Fruit fly (Drosophila melanogaster) whole organism, embryonic: ENCODE measurements around the gene me31B.

Experiments used
- Ada2b ChIP-seq: fragments of 200-800 bp; sonication (Bioruptor generic); IDR thresholded peaks from 2 replicates; pipeline ENCODE4 v1.3.6; 2022; ENCODE audit warnings: missing biosample characterization, missing genetic modification characterization
- Antp ChIP-seq: fragments of 200-800 bp; sonication (Bioruptor generic); optimal IDR thresholded peaks from 3 replicates; lab custom pipeline; 2016; ENCODE audit warnings: missing biosample characterization, missing genetic modification characterization
- CG11085 ChIP-seq: fragments of 200-800 bp; sonication (Bioruptor generic); IDR thresholded peaks from 2 replicates; pipeline ENCODE4 v1.3.6; 2022; ENCODE audit warnings: missing biosample characterization, missing genetic modification characterization
- CG12391 ChIP-seq: fragments of 200-800 bp; sonication (Bioruptor generic); optimal IDR thresholded peaks from 3 replicates; lab custom pipeline; 2018; ENCODE audit warnings: missing biosample characterization, mild to moderate bottlenecking, missing genetic modification characterization, moderate library complexity
- CG13296 ChIP-seq: fragments of 200-800 bp; sonication (Bioruptor generic); optimal IDR thresholded peaks from 3 replicates; lab custom pipeline; 2018; ENCODE audit warnings: missing biosample characterization, mild to moderate bottlenecking, missing genetic modification characterization
- CG14860 ChIP-seq: fragments of 200-800 bp; sonication (Bioruptor generic); IDR thresholded peaks from 3 replicates; pipeline ENCODE4 v1.3.6; 2022; ENCODE audit warnings: missing biosample characterization, missing genetic modification characterization; ENCODE audit not compliant: partially characterized antibody
- CG16813 ChIP-seq: fragments of 200-800 bp; sonication (Bioruptor generic); IDR thresholded peaks from 3 replicates; pipeline ENCODE4 v1.3.6; 2022; ENCODE audit warnings: missing biosample characterization, missing genetic modification characterization; ENCODE audit not compliant: partially characterized antibody
- CG2116 ChIP-seq: fragments of 200-800 bp; sonication (Bioruptor generic); optimal IDR thresholded peaks from 3 replicates; lab custom pipeline; 2018; ENCODE audit warnings: missing biosample characterization, mild to moderate bottlenecking, missing genetic modification characterization
- CG2129 ChIP-seq: fragments of 200-800 bp; sonication (Bioruptor generic); IDR thresholded peaks from 2 replicates; pipeline ENCODE4 v1.3.6; 2022; ENCODE audit warnings: missing biosample characterization, missing genetic modification characterization; ENCODE audit not compliant: partially characterized antibody
- CG33213 ChIP-seq: fragments of 200-800 bp; sonication (Bioruptor generic); optimal IDR thresholded peaks from 3 replicates; lab custom pipeline; 2016; ENCODE audit warnings: missing biosample characterization, missing genetic modification characterization
- CG34224 ChIP-seq: fragments of 200-800 bp; sonication (Bioruptor generic); IDR thresholded peaks from 3 replicates; pipeline ENCODE4 v1.3.6; 2022; ENCODE audit warnings: missing biosample characterization, missing genetic modification characterization; ENCODE audit not compliant: partially characterized antibody
- CG3726 ChIP-seq: fragments of 200-800 bp; sonication (Bioruptor generic); IDR thresholded peaks from 3 replicates; pipeline ENCODE4, ENCODE4 v1.3.6; 2022; ENCODE audit warnings: missing biosample characterization, missing genetic modification characterization
- CG42726 ChIP-seq: fragments of 200-800 bp; sonication (Bioruptor generic); IDR thresholded peaks from 2 replicates; pipeline ENCODE4 v1.3.6; 2022; ENCODE audit warnings: missing biosample characterization, missing genetic modification characterization; ENCODE audit not compliant: partially characterized antibody
- CG4282 ChIP-seq: fragments of 200-800 bp; sonication (Bioruptor generic); optimal IDR thresholded peaks from 2 replicates; lab custom pipeline; 2016; ENCODE audit warnings: missing biosample characterization, missing genetic modification characterization
- CG4404 ChIP-seq: fragments of 200-800 bp; sonication (Bioruptor generic); IDR thresholded peaks from 2 replicates; pipeline ENCODE4 v1.3.6; 2022; ENCODE audit warnings: missing biosample characterization, missing genetic modification characterization
- CG5245 ChIP-seq: fragments of 200-800 bp; sonication (Bioruptor generic); optimal IDR thresholded peaks from 3 replicates; lab custom pipeline; 2016; ENCODE audit warnings: missing biosample characterization, missing genetic modification characterization
- CG6254 ChIP-seq: fragments of 200-800 bp; sonication (Bioruptor generic); optimal IDR thresholded peaks from 3 replicates; lab custom pipeline; 2017; ENCODE audit warnings: mild to moderate bottlenecking, missing biosample characterization, missing genetic modification reagents, missing genetic modification characterization
- CG6791 ChIP-seq: fragments of 200-800 bp; sonication (Bioruptor generic); IDR thresholded peaks from 3 replicates; pipeline ENCODE4 v1.3.6; 2022; ENCODE audit warnings: missing biosample characterization, missing genetic modification characterization; ENCODE audit not compliant: partially characterized antibody
- CG9797 ChIP-seq: fragments of 200-800 bp; sonication (Bioruptor generic); optimal IDR thresholded peaks from 3 replicates; lab custom pipeline; 2018; ENCODE audit warnings: missing biosample characterization, mild to moderate bottlenecking, missing genetic modification characterization
- Camta ChIP-seq: fragments of 200-800 bp; sonication (Bioruptor generic); optimal IDR thresholded peaks from 2 replicates; lab custom pipeline; 2016; ENCODE audit warnings: missing biosample characterization, missing genetic modification characterization
- Fer2 ChIP-seq: fragments of 200-800 bp; sonication (Bioruptor generic); optimal IDR thresholded peaks from 2 replicates; lab custom pipeline; 2018; ENCODE audit warnings: missing biosample characterization, mild to moderate bottlenecking, missing genetic modification characterization, moderate library complexity
- HHEX ChIP-seq: fragments of 200-800 bp; sonication (Bioruptor generic); optimal IDR thresholded peaks from 3 replicates; lab custom pipeline; 2017; ENCODE audit warnings: missing biosample characterization, mild to moderate bottlenecking, missing genetic modification characterization, missing genetic modification reagents
- HLH4C ChIP-seq: fragments of 200-800 bp; sonication (Bioruptor generic); IDR thresholded peaks from 3 replicates; pipeline ENCODE4 v1.3.6; 2022; ENCODE audit warnings: missing biosample characterization, missing genetic modification characterization; ENCODE audit not compliant: partially characterized antibody
- HLHmδ ChIP-seq: fragments of 200-800 bp; sonication (Bioruptor generic); optimal IDR thresholded peaks from 2 replicates; lab custom pipeline; 2018; ENCODE audit warnings: missing biosample characterization, mild to moderate bottlenecking, missing genetic modification characterization, moderate library complexity
- Hand ChIP-seq: fragments of 200-800 bp; sonication (Bioruptor generic); optimal IDR thresholded peaks from 2 replicates; lab custom pipeline; 2017; ENCODE audit warnings: mild to moderate bottlenecking, missing biosample characterization, missing genetic modification reagents, missing genetic modification characterization
- Lhr ChIP-seq: fragments of 200-800 bp; sonication (Bioruptor generic); optimal IDR thresholded peaks from 3 replicates; lab custom pipeline; 2017; ENCODE audit warnings: mild to moderate bottlenecking, missing biosample characterization, missing genetic modification reagents, missing genetic modification characterization
- ac ChIP-seq: fragments of 200-800 bp; sonication (Bioruptor generic); optimal IDR thresholded peaks from 3 replicates; lab custom pipeline; 2017; ENCODE audit warnings: missing biosample characterization, mild to moderate bottlenecking, missing genetic modification characterization
- bsh ChIP-seq, 2 experiments: fragments of 200-800 bp; sonication (Bioruptor generic); optimal IDR thresholded peaks; 2 replicates each; lab custom pipeline; 2017 to 2018; ENCODE audit warnings: mild to moderate bottlenecking in 2 of 2, missing biosample characterization in 2 of 2, missing genetic modification characterization in 2 of 2, moderate library complexity in 1 of 2
- cwo ChIP-seq: fragments of 200-800 bp; sonication (Bioruptor generic); optimal IDR thresholded peaks from 3 replicates; lab custom pipeline; 2017; ENCODE audit warnings: missing biosample characterization, missing genetic modification characterization, mild to moderate bottlenecking, moderate library complexity, missing genetic modification reagents
- dan ChIP-seq: fragments of 200-800 bp; sonication (Bioruptor generic); IDR thresholded peaks from 2 replicates; pipeline ENCODE4 v1.3.6; 2022; ENCODE audit warnings: missing biosample characterization, missing genetic modification characterization
- dimm ChIP-seq: fragments of 200-800 bp; sonication (Bioruptor generic); IDR thresholded peaks from 2 replicates; pipeline ENCODE4 v1.3.6; 2022; ENCODE audit warnings: missing biosample characterization, missing genetic modification characterization
- dm ChIP-seq: fragments of 200-800 bp; sonication (Bioruptor generic); optimal IDR thresholded peaks from 3 replicates; lab custom pipeline; 2016; ENCODE audit warnings: missing biosample characterization, missing genetic modification characterization
- fd3F ChIP-seq: fragments of 200-800 bp; sonication (Bioruptor generic); optimal IDR thresholded peaks from 2 replicates; lab custom pipeline; 2018; ENCODE audit warnings: missing biosample characterization, mild to moderate bottlenecking, missing genetic modification characterization, moderate library complexity
- gfzf ChIP-seq: fragments of 200-800 bp; sonication (Bioruptor generic); optimal IDR thresholded peaks from 2 replicates; lab custom pipeline; 2016; ENCODE audit warnings: missing biosample characterization, mild to moderate bottlenecking, missing genetic modification characterization, moderate library complexity
- gro ChIP-seq: fragments of 200-800 bp; sonication (Bioruptor generic); optimal IDR thresholded peaks from 2 replicates; lab custom pipeline; 2016; ENCODE audit warnings: missing biosample characterization, missing genetic modification characterization
- hbn ChIP-seq: fragments of 200-800 bp; sonication (Bioruptor generic); IDR thresholded peaks from 2 replicates; pipeline ENCODE4 v1.3.6; 2022; ENCODE audit warnings: missing biosample characterization, missing genetic modification characterization; ENCODE audit not compliant: partially characterized antibody
- inv ChIP-seq: fragments of 200-800 bp; sonication (Bioruptor generic); IDR thresholded peaks from 2 replicates; pipeline ENCODE4 v1.3.6; 2022; ENCODE audit warnings: missing biosample characterization, missing genetic modification characterization; ENCODE audit not compliant: partially characterized antibody
- kni ChIP-seq: fragments of 200-800 bp; sonication (Bioruptor generic); optimal IDR thresholded peaks from 3 replicates; lab custom pipeline; 2017; ENCODE audit warnings: mild to moderate bottlenecking, missing biosample characterization, missing genetic modification reagents, missing genetic modification characterization
- knrl ChIP-seq: fragments of 200-800 bp; sonication (Bioruptor generic); IDR thresholded peaks from 3 replicates; pipeline ENCODE4 v1.3.6; 2022; ENCODE audit warnings: missing biosample characterization, missing genetic modification characterization; ENCODE audit not compliant: partially characterized antibody
- nmo ChIP-seq: fragments of 200-800 bp; sonication (Bioruptor generic); optimal IDR thresholded peaks from 2 replicates; lab custom pipeline; 2018; ENCODE audit warnings: missing biosample characterization, mild to moderate bottlenecking, missing genetic modification characterization, moderate library complexity
- pho ChIP-seq: fragments of 200-800 bp; sonication (Bioruptor generic); optimal IDR thresholded peaks from 2 replicates; lab custom pipeline; 2016; ENCODE audit warnings: missing biosample characterization, missing genetic modification characterization
- phol ChIP-seq: fragments of 200-800 bp; sonication (Bioruptor generic); optimal IDR thresholded peaks from 3 replicates; lab custom pipeline; 2018; ENCODE audit warnings: missing biosample characterization, mild to moderate bottlenecking, missing genetic modification characterization, moderate library complexity
- scrt ChIP-seq: fragments of 200-800 bp; sonication (Bioruptor generic); optimal IDR thresholded peaks from 2 replicates; lab custom pipeline; 2018; ENCODE audit warnings: missing biosample characterization, mild to moderate bottlenecking, missing genetic modification characterization, moderate library complexity
- seq ChIP-seq: fragments of 200-800 bp; sonication (Bioruptor generic); IDR thresholded peaks from 2 replicates; pipeline ENCODE4 v1.3.6; 2022; ENCODE audit warnings: missing biosample characterization, missing genetic modification characterization
- sisA ChIP-seq: fragments of 200-800 bp; sonication (Bioruptor generic); IDR thresholded peaks from 2 replicates; pipeline ENCODE4 v1.3.6; 2022; ENCODE audit warnings: missing biosample characterization, missing genetic modification characterization
- sqz ChIP-seq: fragments of 200-800 bp; sonication (Bioruptor generic); optimal IDR thresholded peaks from 3 replicates; lab custom pipeline; 2018; ENCODE audit warnings: missing biosample characterization, mild to moderate bottlenecking, missing genetic modification characterization
- unc-4 ChIP-seq: fragments of 200-800 bp; sonication (Bioruptor generic); IDR thresholded peaks from 2 replicates; pipeline ENCODE4 v1.3.6; 2022; ENCODE audit warnings: missing biosample characterization, missing genetic modification characterization; ENCODE audit not compliant: partially characterized antibody
- unpg ChIP-seq: fragments of 200-800 bp; sonication (Bioruptor generic); optimal IDR thresholded peaks from 3 replicates; lab custom pipeline; 2018; ENCODE audit warnings: missing biosample characterization, mild to moderate bottlenecking, missing genetic modification characterization, moderate library complexity

Gene me31B

DNA sequence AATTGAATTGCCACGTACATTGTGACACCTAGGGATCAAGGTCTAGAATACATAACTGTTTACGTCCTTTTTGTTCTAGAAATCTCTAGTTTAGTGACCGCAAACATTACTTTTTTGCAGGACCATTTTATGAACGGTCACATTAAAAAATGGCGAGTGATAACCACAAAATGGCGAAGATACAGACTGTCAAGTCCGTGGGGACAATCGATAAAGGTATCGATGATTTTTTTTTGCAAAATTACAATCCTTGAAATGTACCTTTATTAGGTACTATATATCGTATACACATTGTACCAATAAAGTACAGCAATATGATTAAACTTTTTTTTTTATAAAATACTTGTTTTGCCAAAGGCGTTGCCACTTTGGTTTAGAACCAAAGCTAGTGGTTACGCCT, 8.7 kb upstream of the me31B start (continued):
- TF ChIP-seq unpg (GFP tag; lab: Kevin White, UChicago) (no peak), dan (no peak), CG16813 (GFP tag; lab: Robert Waterston, UW) (peak; percentile 62; the same call in 2 of the 3 replicates), CG5245 (GFP tag; lab: Kevin White, UChicago) (no peak), Hand (GFP tag; lab: Kevin White, UChicago) (no peak), HLH4C (peak; percentile 47; the same call in 1 of the 3 replicates), Lhr (GFP tag; lab: Kevin White, UChicago) (peak; percentile 32), HHEX (GFP tag; lab: Kevin White, UChicago) (no peak), pho (GFP tag; lab: Kevin White, UChicago) (no peak), CG34224 (GFP tag; lab: Robert Waterston, UW) (peak; percentile 44), knrl (GFP tag; lab: Robert Waterston, UW) (peak; percentile 42; the same call in 1 of the 3 replicates), CG2116 (GFP tag; lab: Kevin White, UChicago) (peak; percentile 24), Fer2 (tag; lab: Kevin White, UChicago) (no peak), CG3726 (GFP tag; lab: Robert Waterston, UW) (no peak), hbn (GFP tag; lab: Robert Waterston, UW) (0 out of 2 replicates have a peak, but pooled peaks have one; percentile 30), Antp (GFP tag; lab: Kevin White, UChicago) (no peak), CG6254 (GFP tag; lab: Kevin White, UChicago) (no peak), Ada2b (GFP tag; lab: Robert Waterston, UW) (no peak), inv (GFP tag; lab: Robert Waterston, UW) (peak; percentile 37; the same call in 1 of the 2 replicates), Camta (no peak), CG9797 (GFP tag; lab: Kevin White, UChicago) (peak; percentile 28), dm (GFP tag; lab: Kevin White, UChicago) (no peak), CG13296 (GFP tag; lab: Kevin White, UChicago) (no peak), sisA (GFP tag; lab: Robert Waterston, UW) (no peak), fd3F (GFP tag; lab: Kevin White, UChicago) (no peak), ac (GFP tag; lab: Kevin White, UChicago) (no peak), seq (GFP tag; lab: Robert Waterston, UW) (peak; percentile 25; the same call in 1 of the 2 replicates), scrt (no peak), CG4404 (GFP tag; lab: Robert Waterston, UW) (no peak), phol (tag; lab: Kevin White, UChicago) (peak; percentile 99), CG12391 (tag; lab: Kevin White, UChicago) (no peak), sqz (peak; percentile 40), CG42726 (GFP tag; lab: Robert Waterston, UW) (no peak), CG14860 (GFP tag; lab: Robert Waterston, UW) (0 out of 3 replicates have a peak, but pooled peaks have one; percentile 35), CG11085 (GFP tag; lab: Robert Waterston, UW) (no peak), gro (no peak), nmo (no peak), unc-4 (peak; percentile 60; the same call in 1 of the 2 replicates), dimm (no peak), CG6791 (peak; percentile 60; the same call in 2 of the 3 replicates), bsh (GFP tag; optimal IDR thresholded peaks at IDR 0.05; lab: Kevin White, UChicago) (no peak), gfzf (GFP tag; lab: Kevin White, UChicago) (peak; percentile 41), CG2129 (GFP tag; lab: Robert Waterston, UW) (0 out of 2 replicates have a peak, but pooled peaks have one; percentile 26), kni (no peak), HLHmδ (GFP tag; lab: Kevin White, UChicago) (no peak), CG4282 (no peak), CG33213 (GFP tag; lab: Kevin White, UChicago) (no peak), cwo (GFP tag; lab: Kevin White, UChicago) (no peak)
